Fruit fly (Drosophila melanogaster) whole organism, wandering third instar larva: ENCODE results near the gene Srp68.

ENCODE experiments used
- Abd-B ChIP-seq: fragments of >200 bp; optimal IDR thresholded peaks from 2 replicates; lab custom pipeline; 2017; ENCODE audit warnings: missing biosample characterization, missing genetic modification characterization
- CG9705 ChIP-seq: fragments of 200-800 bp; sonication (Bioruptor generic); optimal IDR thresholded peaks from 2 replicates; lab custom pipeline; 2018; ENCODE audit warnings: missing biosample characterization, mild to moderate bottlenecking, missing genetic modification characterization
- CrebA ChIP-seq: fragments of 200-800 bp; sonication (Bioruptor generic); optimal IDR thresholded peaks from 2 replicates; lab custom pipeline; 2016; ENCODE audit warnings: missing biosample characterization, mild to moderate bottlenecking, missing genetic modification characterization, borderline replicate concordance
- Dfd ChIP-seq: fragments of >200 bp; optimal IDR thresholded peaks from 2 replicates; lab custom pipeline; 2017; ENCODE audit warnings: missing biosample characterization, missing genetic modification characterization
- Dif ChIP-seq: fragments of 200-275, 200-300 bp; sonication (Bioruptor generic); optimal IDR thresholded peaks from 2 replicates; lab custom pipeline; 2018; ENCODE audit warnings: missing biosample characterization, missing genetic modification characterization; ENCODE audit not compliant: partially characterized antibody
- HLH106 ChIP-seq: fragments of 200-800 bp; optimal IDR thresholded peaks from 3 replicates; lab custom pipeline; 2019; ENCODE audit warnings: missing biosample characterization, mild to moderate bottlenecking, missing genetic modification characterization, moderate library complexity
- Hnf4 ChIP-seq: fragments of 200-800 bp; sonication (Bioruptor generic); optimal IDR thresholded peaks from 2 replicates; lab custom pipeline; 2016; ENCODE audit warnings: missing biosample characterization, mild to moderate bottlenecking, missing genetic modification characterization
- Hr78 ChIP-seq: fragments of >200 bp; optimal IDR thresholded peaks from 2 replicates; lab custom pipeline; 2017; ENCODE audit warnings: missing biosample characterization, missing genetic modification characterization
- Hr83 ChIP-seq: fragments of 200-300 bp; sonication (Bioruptor generic); optimal IDR thresholded peaks from 2 replicates; lab custom pipeline; 2016; ENCODE audit warnings: missing biosample characterization, mild to moderate bottlenecking, missing genetic modification characterization, moderate library complexity; ENCODE audit not compliant: poor library complexity, severe bottlenecking
- Jra ChIP-seq: sonication (Bioruptor generic); optimal IDR thresholded peaks from 2 replicates; lab custom pipeline; 2016; ENCODE audit warnings: missing biosample characterization, missing genetic modification characterization
- Mio ChIP-seq: sonication (Bioruptor generic); optimal IDR thresholded peaks from 2 replicates; lab custom pipeline; 2016; ENCODE audit warnings: missing biosample characterization, missing genetic modification characterization
- Myc ChIP-seq: fragments of >200 bp; optimal IDR thresholded peaks from 2 replicates; lab custom pipeline; 2017
- N ChIP-seq: fragments of >200 bp; optimal IDR thresholded peaks from 2 replicates; lab custom pipeline; 2018; ENCODE audit warnings: missing biosample characterization, missing external identifiers, missing genetic modification characterization
- OdsH ChIP-seq: fragments of 200-800 bp; sonication (Bioruptor generic); optimal IDR thresholded peaks from 2 replicates; lab custom pipeline; 2016; ENCODE audit warnings: missing biosample characterization, mild to moderate bottlenecking, missing genetic modification characterization
- Rel ChIP-seq, 2 experiments: fragments of 200-800 bp; sonication (Bioruptor generic) in 1 of 2; optimal IDR thresholded peaks; 2 replicates in 1 of 2; 3 replicates in 1 of 2; lab custom pipeline; 2016 to 2019; ENCODE audit warnings: mild to moderate bottlenecking in 2 of 2, missing biosample characterization in 2 of 2, missing genetic modification characterization in 2 of 2, moderate library complexity in 1 of 2
- Sp1 ChIP-seq: fragments of 200-800 bp; sonication (Bioruptor generic); optimal IDR thresholded peaks from 3 replicates; lab custom pipeline; 2019; ENCODE audit warnings: missing biosample characterization, mild to moderate bottlenecking, missing genetic modification characterization, moderate library complexity
- Vsx2 ChIP-seq: fragments of 200-300, 225-300 bp; sonication (Bioruptor generic); optimal IDR thresholded peaks from 2 replicates; lab custom pipeline; 2018; ENCODE audit warnings: missing biosample characterization, missing genetic modification characterization; ENCODE audit not compliant: partially characterized antibody
- brk ChIP-seq: fragments of 200-800 bp; sonication (Bioruptor generic); optimal IDR thresholded peaks from 2 replicates; lab custom pipeline; 2016; ENCODE audit warnings: missing biosample characterization, mild to moderate bottlenecking, missing genetic modification characterization
- dmrt93B ChIP-seq: fragments of 200-800 bp; sonication (Bioruptor generic); optimal IDR thresholded peaks from 2 replicates; lab custom pipeline; 2018; ENCODE audit warnings: missing biosample characterization, mild to moderate bottlenecking, missing genetic modification characterization
- dsf ChIP-seq: sonication (Bioruptor generic); optimal IDR thresholded peaks from 2 replicates; lab custom pipeline; 2016; ENCODE audit warnings: missing biosample characterization, missing genetic modification characterization, borderline replicate concordance
- ey ChIP-seq: fragments of 200-800 bp; sonication (Bioruptor generic); optimal IDR thresholded peaks from 2 replicates; lab custom pipeline; 2016; ENCODE audit warnings: missing biosample characterization, missing genetic modification characterization
- foxo ChIP-seq, 2 experiments: fragments of 200-800 bp; sonication (Bioruptor generic); optimal IDR thresholded peaks; 2 replicates in 1 of 2; 3 replicates in 1 of 2; lab custom pipeline; 2016 to 2017; ENCODE audit warnings: missing biosample characterization in 2 of 2, missing genetic modification characterization in 2 of 2
- h ChIP-seq: fragments of 200-800 bp; sonication (Bioruptor generic); optimal IDR thresholded peaks from 3 replicates; lab custom pipeline; 2016; ENCODE audit warnings: missing biosample characterization, mild to moderate bottlenecking, missing genetic modification characterization
- jim ChIP-seq: fragments of 175-275, 200-325 bp; sonication (Bioruptor generic); optimal IDR thresholded peaks from 2 replicates; lab custom pipeline; 2016; ENCODE audit warnings: missing biosample characterization, mild to moderate bottlenecking, missing genetic modification characterization
- lola ChIP-seq: fragments of >200 bp; optimal IDR thresholded peaks from 2 replicates; lab custom pipeline; 2017; ENCODE audit warnings: missing biosample characterization, missing genetic modification characterization
- pan ChIP-seq: fragments of >200 bp; optimal IDR thresholded peaks from 2 replicates; lab custom pipeline; 2017
- psq ChIP-seq: fragments of 200-800 bp; sonication (Bioruptor generic); optimal IDR thresholded peaks from 3 replicates; lab custom pipeline; 2017; ENCODE audit warnings: missing biosample characterization, mild to moderate bottlenecking, missing genetic modification characterization, moderate library complexity
- rgr ChIP-seq: fragments of 200-800 bp; sonication (Bioruptor generic); optimal IDR thresholded peaks from 3 replicates; lab custom pipeline; 2016; ENCODE audit warnings: missing biosample characterization, mild to moderate bottlenecking, missing genetic modification characterization
- sage ChIP-seq: fragments of 200-800 bp; sonication (Bioruptor generic); optimal IDR thresholded peaks from 2 replicates; lab custom pipeline; 2016; ENCODE audit warnings: missing biosample characterization, mild to moderate bottlenecking, missing genetic modification characterization
- sv ChIP-seq: fragments of 200-800 bp; sonication (Bioruptor generic); optimal IDR thresholded peaks from 3 replicates; lab custom pipeline; 2016; ENCODE audit warnings: missing biosample characterization, missing genetic modification characterization
- tai ChIP-seq: sonication (Bioruptor generic); optimal IDR thresholded peaks from 2 replicates; lab custom pipeline; 2016; ENCODE audit warnings: missing biosample characterization, missing genetic modification characterization
- usp ChIP-seq: fragments of >200 bp; optimal IDR thresholded peaks from 2 replicates; lab custom pipeline; 2017; ENCODE audit warnings: missing biosample characterization, missing genetic modification characterization
- woc ChIP-seq: sonication (Bioruptor generic); optimal IDR thresholded peaks from 2 replicates; lab custom pipeline; 2016; ENCODE audit warnings: missing biosample characterization, mild to moderate bottlenecking, missing genetic modification characterization

Gene Srp68

DNA sequence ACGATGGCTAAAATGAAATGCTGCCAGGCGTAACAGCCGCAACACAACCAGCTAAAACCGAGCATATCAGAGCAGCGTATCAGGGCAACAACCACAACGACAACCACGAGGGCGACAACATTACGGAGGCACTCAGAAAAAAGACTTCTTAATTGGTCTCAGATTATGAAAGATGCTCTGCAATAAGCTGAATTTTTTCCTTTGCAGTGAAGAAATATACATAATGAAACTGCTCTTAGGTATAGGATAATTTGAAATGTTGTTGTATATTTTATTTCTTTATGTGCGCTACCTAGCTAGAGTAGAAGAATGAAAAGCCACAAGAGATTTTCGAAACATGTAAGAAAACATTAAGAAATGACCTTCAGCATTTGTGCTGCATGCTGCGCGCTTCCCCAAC, 45.3 kb upstream of the Srp68 start:
- TF ChIP-seq OdsH (GFP tag; lab: Kevin White, UChicago), result no peak
- TF ChIP-seq tai (GFP tag; lab: Kevin White, UChicago), result no peak
- TF ChIP-seq Dif (GFP tag; lab: Kevin White, UChicago), result no peak
- no peak for TF ChIP-seq sv (GFP tag; lab: Kevin White, UChicago)
- no peak for TF ChIP-seq Hr78
- no peak for TF ChIP-seq jim (GFP tag; lab: Kevin White, UChicago)
- no peak for TF ChIP-seq Hr83 (GFP tag; lab: Kevin White, UChicago)
- no peak for TF ChIP-seq N (GFP tag; lab: Kevin White, UChicago)
- no peak for TF ChIP-seq pan (lab: Kevin White, UChicago)

DNA sequence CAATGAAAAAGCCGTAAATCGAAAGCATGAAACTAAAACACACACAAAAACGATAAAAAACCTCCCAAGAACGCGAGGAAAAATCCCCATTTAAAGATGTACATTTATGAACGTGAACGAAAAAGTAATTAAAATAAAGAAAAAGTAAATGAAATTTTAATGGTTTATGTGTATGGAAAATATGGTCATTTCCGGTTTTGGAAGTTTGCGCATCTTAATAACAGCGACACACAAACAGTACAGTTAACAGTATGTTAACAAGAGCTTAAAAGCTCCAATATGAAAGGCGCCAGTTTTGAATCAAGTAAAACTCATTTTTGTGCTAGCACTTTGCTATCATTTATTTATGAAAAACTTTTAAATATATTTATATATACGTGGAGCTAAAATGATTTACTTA, 42.9 kb upstream of the Srp68 start:
- no peak for TF ChIP-seq Sp1 (GFP tag; lab: Kevin White, UChicago)
- peak; percentile 34 for TF ChIP-seq CrebA (GFP tag; lab: Kevin White, UChicago)

DNA sequence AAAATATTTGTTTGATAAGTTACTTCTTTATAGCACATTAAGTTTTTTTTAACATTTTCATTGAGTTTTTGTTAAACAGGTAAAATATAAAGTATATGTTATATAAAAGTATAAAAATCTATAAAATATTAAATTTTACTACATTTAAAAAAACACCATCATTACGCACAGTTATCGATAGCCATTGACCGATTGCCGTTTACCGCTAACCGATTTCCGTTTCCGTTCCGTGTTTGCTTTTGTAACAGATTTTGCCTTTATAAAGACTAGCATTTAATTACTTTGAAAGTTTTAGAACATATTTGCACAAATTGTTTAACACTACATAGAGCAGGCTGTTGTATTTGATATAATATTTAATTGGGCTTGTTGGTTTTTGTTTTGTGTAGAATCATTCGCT, 35.2 kb upstream of the Srp68 start:
- TF ChIP-seq psq (GFP tag; lab: Kevin White, UChicago) (no peak), dsf (no peak), HLH106 (no peak)

DNA sequence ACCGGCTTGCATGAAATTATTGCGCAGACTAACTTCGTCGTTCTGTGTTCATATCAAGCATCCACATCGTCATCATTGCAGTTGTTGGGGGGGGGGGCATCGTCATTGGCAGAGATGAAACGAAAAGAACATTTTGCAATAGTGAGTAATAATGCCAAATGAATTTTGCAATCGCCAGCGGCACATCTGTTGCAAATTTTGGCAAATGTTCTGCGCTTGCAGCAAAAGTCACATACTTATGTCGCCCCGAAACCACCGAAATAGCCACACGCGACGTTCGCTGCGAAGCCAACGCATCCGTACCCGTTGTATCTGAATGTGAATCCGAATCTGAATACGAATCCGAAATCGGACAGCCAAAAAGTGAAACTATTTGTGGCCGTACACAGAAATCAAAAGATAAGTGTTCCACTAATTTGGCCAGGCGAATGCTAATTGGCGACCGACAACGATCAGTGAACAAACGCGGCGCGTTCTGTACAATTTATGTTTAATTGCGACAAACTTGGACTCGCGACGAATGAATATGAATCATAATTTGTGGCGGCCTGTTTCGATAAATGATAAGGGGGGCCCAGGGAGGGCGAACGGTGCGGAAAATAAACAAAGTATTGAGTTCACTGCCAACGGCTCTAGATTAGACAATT, 26.9 kb upstream of the Srp68 start:
- no peak for TF ChIP-seq Abd-B (GFP tag; lab: Kevin White, UChicago)
- no peak for TF ChIP-seq CrebA (GFP tag; lab: Kevin White, UChicago)
- TF ChIP-seq woc, result no peak
- no peak for TF ChIP-seq sage (GFP tag; lab: Kevin White, UChicago)
- no peak for TF ChIP-seq Dif (GFP tag; lab: Kevin White, UChicago)
- TF ChIP-seq HLH106, result no peak
- no peak for TF ChIP-seq foxo (GFP tag; optimal IDR thresholded peaks at IDR 0.05; lab: Kevin White, UChicago)
- TF ChIP-seq pan (lab: Kevin White, UChicago), result no peak
- TF ChIP-seq Dfd, result no peak
- TF ChIP-seq Myc (lab: Kevin White, UChicago), result no peak
- TF ChIP-seq usp, result no peak
- no peak for TF ChIP-seq Jra (GFP tag; lab: Kevin White, UChicago)
- no peak for TF ChIP-seq h (GFP tag; lab: Kevin White, UChicago)
- TF ChIP-seq Sp1 (GFP tag; lab: Kevin White, UChicago), result no peak
- no peak for TF ChIP-seq Mio (GFP tag; lab: Kevin White, UChicago)
- no peak for TF ChIP-seq Hnf4 (GFP tag; lab: Kevin White, UChicago)

DNA sequence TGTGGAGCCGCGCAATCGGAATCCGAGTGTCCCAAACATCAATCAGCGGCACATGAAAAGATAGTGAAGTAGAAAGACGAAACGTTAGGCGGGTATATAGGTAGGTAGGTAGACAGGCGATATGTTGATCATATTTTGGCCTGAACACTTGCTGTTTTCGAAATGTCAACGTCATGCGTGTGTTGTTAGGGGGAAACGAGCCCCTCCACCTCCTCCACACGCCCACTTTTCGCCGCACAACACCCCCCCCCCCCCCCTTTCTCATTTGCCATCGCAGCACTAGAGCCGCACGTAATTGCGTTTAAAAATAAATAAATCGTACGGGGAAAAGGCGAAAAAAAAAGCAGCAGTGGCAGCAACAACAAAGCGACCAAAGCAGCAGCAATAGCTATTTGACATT, 25.0 kb upstream of the Srp68 start:
- no peak for TF ChIP-seq ey (GFP tag; lab: Kevin White, UChicago)
- TF ChIP-seq Dfd, result peak; percentile 57
- no peak for TF ChIP-seq Abd-B (GFP tag; lab: Kevin White, UChicago)
- TF ChIP-seq brk (GFP tag; lab: Kevin White, UChicago), result no peak

DNA sequence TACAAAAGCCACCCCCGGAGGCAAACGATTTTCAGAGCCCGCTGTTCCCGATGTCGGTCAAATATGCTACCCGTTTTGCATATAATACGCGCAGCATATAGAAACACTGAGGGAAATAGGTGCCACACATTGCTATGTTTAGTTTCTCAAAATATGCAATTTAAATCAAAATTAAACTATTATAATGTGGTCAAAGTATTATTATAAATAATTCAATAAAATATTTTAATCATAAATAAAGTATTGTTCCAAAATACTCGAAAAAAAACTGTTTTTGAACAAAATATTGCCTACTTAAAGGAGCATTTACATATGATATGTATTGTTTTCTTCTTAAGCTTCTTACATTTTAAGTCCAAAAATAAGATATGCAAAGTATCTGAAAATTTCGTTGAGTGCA, 23.9 kb upstream of the Srp68 start:
- no peak for TF ChIP-seq tai (GFP tag; lab: Kevin White, UChicago)
- no peak for TF ChIP-seq CG9705 (GFP tag; lab: Kevin White, UChicago)
- no peak for TF ChIP-seq Jra (GFP tag; lab: Kevin White, UChicago)
- TF ChIP-seq Dfd, result no peak
- no peak for TF ChIP-seq Vsx2 (GFP tag; lab: Kevin White, UChicago)
- TF ChIP-seq lola (GFP tag; lab: Kevin White, UChicago), result no peak
- no peak for TF ChIP-seq dmrt93B (GFP tag; lab: Kevin White, UChicago)
- TF ChIP-seq jim (GFP tag; lab: Kevin White, UChicago), result no peak
- TF ChIP-seq sage (GFP tag; lab: Kevin White, UChicago), result no peak
- no peak for TF ChIP-seq Sp1 (GFP tag; lab: Kevin White, UChicago)
- TF ChIP-seq Myc (lab: Kevin White, UChicago), result no peak
- no peak for TF ChIP-seq rgr (GFP tag; lab: Kevin White, UChicago)
- no peak for TF ChIP-seq pan (lab: Kevin White, UChicago)
- no peak for TF ChIP-seq ey (GFP tag; lab: Kevin White, UChicago)
- TF ChIP-seq Rel (GFP tag; optimal IDR thresholded peaks at IDR 0.05; lab: Kevin White, UChicago), result no peak
- no peak for TF ChIP-seq Rel (tag; optimal IDR thresholded peaks at IDR 0.05; lab: Kevin White, UChicago)
- TF ChIP-seq N (GFP tag; lab: Kevin White, UChicago), result no peak
- no peak for TF ChIP-seq Mio (GFP tag; lab: Kevin White, UChicago)
